Fruit fly (Drosophila melanogaster) whole organism, embryonic: ENCODE data around the gene Usp14.

Experiments used
- B-H1 ChIP-seq: fragments of 200-800 bp; sonication (Bioruptor generic); IDR thresholded peaks from 3 replicates; pipeline ENCODE4 v1.3.6; 2022; ENCODE audit warnings: missing biosample characterization, missing genetic modification characterization
- CG12071 ChIP-seq: fragments of 200-800 bp; sonication (Bioruptor generic); optimal IDR thresholded peaks from 3 replicates; lab custom pipeline; 2018; ENCODE audit warnings: missing biosample characterization, mild to moderate bottlenecking, missing genetic modification characterization
- CG12299 ChIP-seq: fragments of 200-800 bp; sonication (Bioruptor generic); optimal IDR thresholded peaks from 2 replicates; lab custom pipeline; 2018; ENCODE audit warnings: missing biosample characterization, mild to moderate bottlenecking, missing genetic modification characterization
- CG12391 ChIP-seq: fragments of 200-800 bp; sonication (Bioruptor generic); optimal IDR thresholded peaks from 3 replicates; lab custom pipeline; 2018; ENCODE audit warnings: missing biosample characterization, mild to moderate bottlenecking, missing genetic modification characterization, moderate library complexity
- CG13424 ChIP-seq: fragments of 200-800 bp; sonication (Bioruptor generic); optimal IDR thresholded peaks from 2 replicates; lab custom pipeline; 2019; ENCODE audit warnings: missing biosample characterization, mild to moderate bottlenecking, missing genetic modification characterization, moderate library complexity
- CG13775 ChIP-seq: fragments of 200-800 bp; sonication (Bioruptor generic); optimal IDR thresholded peaks from 3 replicates; lab custom pipeline; 2017; ENCODE audit warnings: missing biosample characterization, mild to moderate bottlenecking, missing genetic modification characterization
- CG15011 ChIP-seq: fragments of 200-800 bp; sonication (Bioruptor generic); optimal IDR thresholded peaks from 3 replicates; lab custom pipeline; 2018; ENCODE audit warnings: missing biosample characterization, mild to moderate bottlenecking, missing genetic modification characterization
- CG17568 ChIP-seq: fragments of 200-800 bp; sonication (Bioruptor generic); optimal IDR thresholded peaks from 2 replicates; lab custom pipeline; 2018; ENCODE audit warnings: missing biosample characterization, mild to moderate bottlenecking, missing genetic modification characterization, moderate library complexity
- CG18764 ChIP-seq: fragments of 200-800 bp; sonication (Bioruptor generic); optimal IDR thresholded peaks from 3 replicates; lab custom pipeline; 2016; ENCODE audit warnings: missing biosample characterization, missing genetic modification characterization
- CG2116 ChIP-seq: fragments of 200-800 bp; sonication (Bioruptor generic); optimal IDR thresholded peaks from 3 replicates; lab custom pipeline; 2018; ENCODE audit warnings: missing biosample characterization, mild to moderate bottlenecking, missing genetic modification characterization
- CG2129 ChIP-seq: fragments of 200-800 bp; sonication (Bioruptor generic); IDR thresholded peaks from 2 replicates; pipeline ENCODE4 v1.3.6; 2022; ENCODE audit warnings: missing biosample characterization, missing genetic modification characterization; ENCODE audit not compliant: partially characterized antibody
- CG30020 ChIP-seq: fragments of 200-800 bp; optimal IDR thresholded peaks from 2 replicates; lab custom pipeline; 2019; ENCODE audit warnings: missing biosample characterization, mild to moderate bottlenecking, missing genetic modification characterization, moderate library complexity
- CG4404 ChIP-seq: fragments of 200-800 bp; sonication (Bioruptor generic); IDR thresholded peaks from 2 replicates; pipeline ENCODE4 v1.3.6; 2022; ENCODE audit warnings: missing biosample characterization, missing genetic modification characterization
- CG6254 ChIP-seq: fragments of 200-800 bp; sonication (Bioruptor generic); optimal IDR thresholded peaks from 3 replicates; lab custom pipeline; 2017; ENCODE audit warnings: mild to moderate bottlenecking, missing biosample characterization, missing genetic modification reagents, missing genetic modification characterization
- CG6813 ChIP-seq: fragments of 200-800 bp; sonication (Bioruptor generic); optimal IDR thresholded peaks from 2 replicates; lab custom pipeline; 2017; ENCODE audit warnings: missing biosample characterization, missing genetic modification characterization, mild to moderate bottlenecking, moderate library complexity, missing genetic modification reagents
- CG7745 ChIP-seq: fragments of 200-800 bp; sonication (Bioruptor generic); optimal IDR thresholded peaks from 2 replicates; lab custom pipeline; 2018; ENCODE audit warnings: missing biosample characterization, mild to moderate bottlenecking, missing genetic modification characterization, moderate library complexity
- CG7928 ChIP-seq: fragments of 200-800 bp; sonication (Bioruptor generic); optimal IDR thresholded peaks from 2 replicates; lab custom pipeline; 2017; ENCODE audit warnings: missing biosample characterization, mild to moderate bottlenecking, missing genetic modification characterization
- CG9797 ChIP-seq: fragments of 200-800 bp; sonication (Bioruptor generic); optimal IDR thresholded peaks from 3 replicates; lab custom pipeline; 2018; ENCODE audit warnings: missing biosample characterization, mild to moderate bottlenecking, missing genetic modification characterization
- Dbx ChIP-seq: fragments of 200-800 bp; sonication (Bioruptor generic); IDR thresholded peaks from 3 replicates; pipeline ENCODE4 v1.3.6; 2022; ENCODE audit warnings: missing biosample characterization, missing genetic modification characterization
- Drgx ChIP-seq: fragments of 200-800 bp; sonication (Bioruptor generic); IDR thresholded peaks from 2 replicates; pipeline ENCODE4 v1.3.6; 2022; ENCODE audit warnings: missing biosample characterization, missing genetic modification characterization
- Ets97D ChIP-seq: fragments of 200-800 bp; sonication (Bioruptor generic); optimal IDR thresholded peaks from 3 replicates; lab custom pipeline; 2016; ENCODE audit warnings: missing biosample characterization, missing genetic modification characterization
- HmgD ChIP-seq: fragments of 200-800 bp; sonication (Bioruptor generic); optimal IDR thresholded peaks from 3 replicates; lab custom pipeline; 2016; ENCODE audit warnings: missing biosample characterization, missing genetic modification characterization
- Hmx ChIP-seq: fragments of 200-800 bp; sonication (Bioruptor generic); optimal IDR thresholded peaks from 2 replicates; lab custom pipeline; 2016; ENCODE audit warnings: missing biosample characterization, missing genetic modification characterization
- MESR4 ChIP-seq: fragments of 200-800 bp; sonication (Bioruptor generic); optimal IDR thresholded peaks from 2 replicates; lab custom pipeline; 2018; ENCODE audit warnings: missing biosample characterization, mild to moderate bottlenecking, missing genetic modification characterization, moderate library complexity
- Mes4 ChIP-seq: fragments of 200-800 bp; sonication (Bioruptor generic); optimal IDR thresholded peaks from 2 replicates; lab custom pipeline; 2016; ENCODE audit warnings: missing biosample characterization, missing genetic modification characterization
- NC2α ChIP-seq: fragments of 200-800 bp; sonication (Bioruptor generic); optimal IDR thresholded peaks from 2 replicates; lab custom pipeline; 2016; ENCODE audit warnings: missing biosample characterization, missing genetic modification characterization
- Nf-YA ChIP-seq: fragments of 200-800 bp; sonication (Bioruptor generic); IDR thresholded peaks from 2 replicates; pipeline ENCODE4 v1.3.6; 2022; ENCODE audit warnings: missing biosample characterization, missing genetic modification characterization
- Pdp1 ChIP-seq, 2 experiments: fragments of 200-800 bp; sonication (Bioruptor generic); optimal IDR thresholded peaks; 3 replicates each; lab custom pipeline; 2016; ENCODE audit warnings: missing biosample characterization in 2 of 2, missing genetic modification characterization in 2 of 2, mild to moderate bottlenecking in 1 of 2, moderate library complexity in 1 of 2
- Sry-δ ChIP-seq: fragments of 200-800 bp; sonication (Bioruptor generic); optimal IDR thresholded peaks from 2 replicates; lab custom pipeline; 2016; ENCODE audit warnings: missing biosample characterization, missing genetic modification characterization
- abd-A ChIP-seq: fragments of 200-800 bp; sonication (Bioruptor generic); optimal IDR thresholded peaks from 3 replicates; lab custom pipeline; 2019; ENCODE audit warnings: missing biosample characterization, mild to moderate bottlenecking, missing genetic modification characterization, moderate library complexity
- bigmax ChIP-seq: fragments of 200-800 bp; sonication (Bioruptor generic); optimal IDR thresholded peaks from 2 replicates; lab custom pipeline; 2018; ENCODE audit warnings: missing biosample characterization, mild to moderate bottlenecking, missing genetic modification characterization
- btn ChIP-seq: fragments of 200-800 bp; sonication (Bioruptor generic); optimal IDR thresholded peaks from 2 replicates; lab custom pipeline; 2016; ENCODE audit warnings: missing biosample characterization, missing genetic modification characterization
- dati ChIP-seq: fragments of 200-800 bp; sonication (Bioruptor generic); IDR thresholded peaks from 2 replicates; pipeline ENCODE4 v1.3.6; 2022; ENCODE audit warnings: missing biosample characterization, missing genetic modification characterization
- ems ChIP-seq: fragments of 200-800 bp; sonication (Bioruptor generic); optimal IDR thresholded peaks from 3 replicates; lab custom pipeline; 2016; ENCODE audit warnings: missing biosample characterization, missing genetic modification characterization
- en ChIP-seq: fragments of 200-800 bp; sonication (Bioruptor generic); optimal IDR thresholded peaks from 2 replicates; lab custom pipeline; 2016; ENCODE audit warnings: missing biosample characterization, missing genetic modification characterization
- fd102C ChIP-seq: fragments of 200-800 bp; sonication (Bioruptor generic); optimal IDR thresholded peaks from 2 replicates; lab custom pipeline; 2018; ENCODE audit warnings: missing biosample characterization, mild to moderate bottlenecking, missing genetic modification characterization, moderate library complexity
- fu2 ChIP-seq: fragments of 200-800 bp; sonication (Bioruptor generic); optimal IDR thresholded peaks from 2 replicates; lab custom pipeline; 2016; ENCODE audit warnings: missing biosample characterization, missing genetic modification characterization
- gem ChIP-seq: fragments of 200-800 bp; sonication (Bioruptor generic); optimal IDR thresholded peaks from 2 replicates; lab custom pipeline; 2019; ENCODE audit warnings: missing biosample characterization, mild to moderate bottlenecking, missing genetic modification characterization, moderate library complexity
- gsb-n ChIP-seq: fragments of 200-800 bp; sonication (Bioruptor generic); optimal IDR thresholded peaks from 3 replicates; lab custom pipeline; 2018; ENCODE audit warnings: missing biosample characterization, mild to moderate bottlenecking, missing genetic modification characterization
- jumu ChIP-seq: fragments of 200-800 bp; sonication (Bioruptor generic); optimal IDR thresholded peaks from 3 replicates; lab custom pipeline; 2016; ENCODE audit warnings: missing biosample characterization, missing genetic modification characterization
- kay ChIP-seq: fragments of 200-800 bp; sonication (Bioruptor generic); optimal IDR thresholded peaks from 2 replicates; lab custom pipeline; 2016; ENCODE audit warnings: missing biosample characterization, missing genetic modification characterization
- lmd ChIP-seq: fragments of 200-800 bp; sonication (Bioruptor generic); IDR thresholded peaks from 2 replicates; pipeline ENCODE4 v1.3.6; 2022; ENCODE audit warnings: missing biosample characterization, missing genetic modification characterization
- nerfin-2 ChIP-seq: fragments of 200-800 bp; sonication (Bioruptor generic); IDR thresholded peaks from 2 replicates; pipeline ENCODE4 v1.3.6; 2022; ENCODE audit warnings: missing biosample characterization, missing genetic modification characterization; ENCODE audit not compliant: partially characterized antibody
- oc ChIP-seq: fragments of 200-800 bp; sonication (Bioruptor generic); optimal IDR thresholded peaks from 2 replicates; lab custom pipeline; 2018; ENCODE audit warnings: missing biosample characterization, mild to moderate bottlenecking, missing genetic modification characterization, moderate library complexity
- onecut ChIP-seq: fragments of 200-800 bp; sonication (Bioruptor generic); IDR thresholded peaks from 2 replicates; pipeline ENCODE4 v1.3.6; 2022; ENCODE audit warnings: missing biosample characterization, missing genetic modification characterization
- sima ChIP-seq: fragments of 200-800 bp; sonication (Bioruptor generic); optimal IDR thresholded peaks from 2 replicates; lab custom pipeline; 2016; ENCODE audit warnings: missing biosample characterization, missing genetic modification characterization
- slou ChIP-seq: fragments of 200-800 bp; sonication (Bioruptor generic); optimal IDR thresholded peaks from 3 replicates; lab custom pipeline; 2016; ENCODE audit warnings: missing biosample characterization, missing genetic modification characterization
- stc ChIP-seq: fragments of 200-800 bp; sonication (Bioruptor generic); IDR thresholded peaks from 2 replicates; pipeline ENCODE4 v1.3.6; 2022; ENCODE audit warnings: missing biosample characterization, missing genetic modification characterization
- toy ChIP-seq: fragments of 200-800 bp; sonication (Bioruptor generic); IDR thresholded peaks from 2 replicates; pipeline ENCODE4 v1.3.6; 2022; ENCODE audit warnings: missing biosample characterization, missing genetic modification characterization

Gene Usp14

DNA sequence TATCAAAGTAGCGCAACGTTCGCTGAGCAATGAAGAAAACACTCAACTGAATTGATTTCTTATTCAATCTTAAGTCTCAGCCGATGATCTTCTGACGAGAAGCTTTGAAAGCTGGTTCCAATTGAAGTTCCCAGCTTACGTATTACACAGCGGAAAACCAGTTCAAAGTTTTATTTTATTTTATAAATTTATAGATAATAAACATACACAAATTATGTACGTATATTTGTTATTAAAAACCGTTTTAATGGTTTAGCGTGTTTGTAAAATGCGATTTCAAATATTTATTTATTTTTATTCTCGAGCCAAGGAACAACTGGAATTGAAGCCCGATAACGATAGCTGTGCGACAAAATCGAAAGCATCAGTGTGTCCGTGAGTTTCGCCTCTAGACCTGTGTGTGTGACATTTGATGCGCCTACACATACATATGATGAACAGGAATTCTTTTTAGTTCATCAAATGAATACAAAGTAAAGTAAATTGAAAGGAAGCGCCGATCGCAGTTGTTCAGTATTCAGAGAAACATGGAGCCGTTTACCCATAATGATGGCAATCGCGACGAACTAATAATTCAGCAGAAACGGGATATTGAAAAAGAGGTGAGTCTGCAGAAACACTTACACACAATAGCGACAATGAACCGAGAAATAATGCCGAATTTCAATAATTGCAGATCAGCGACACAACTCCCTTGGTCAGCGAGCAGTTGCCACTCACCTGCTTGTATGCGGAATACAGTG, 7.5 kb downstream of the Usp14 start, which contains the start of the genes CG5390 and CG4968 (continued):
- TF ChIP-seq Hmx (GFP tag; lab: Kevin White, UChicago): no peak
- TF ChIP-seq dati: no peak
- TF ChIP-seq NC2α: no peak
- peak in 1 of 2 experiments; percentile 42 for TF ChIP-seq Pdp1 (GFP tag; optimal IDR thresholded peaks at IDR 0.05; lab: Kevin White, UChicago)
- peak; percentile 34; the same call in 1 of the 3 replicates for TF ChIP-seq B-H1 (GFP tag; lab: Robert Waterston, UW)
- peak; percentile 99 for TF ChIP-seq CG2116 (GFP tag; lab: Kevin White, UChicago)
- TF ChIP-seq CG17568 (GFP tag; lab: Kevin White, UChicago): peak; percentile 57
- peak; percentile 81 for TF ChIP-seq MESR4 (GFP tag; lab: Kevin White, UChicago)
- TF ChIP-seq onecut (GFP tag; lab: Robert Waterston, UW): peak; percentile 44
- TF ChIP-seq nerfin-2: no peak
- no peak for TF ChIP-seq CG18764
- no peak for TF ChIP-seq en (GFP tag; lab: Kevin White, UChicago)
- TF ChIP-seq Ets97D (GFP tag; lab: Kevin White, UChicago): peak; percentile 77
- no peak for TF ChIP-seq jumu (GFP tag; lab: Kevin White, UChicago)
- peak; percentile 73 for TF ChIP-seq CG12299
- peak; percentile 53; the same call in 1 of the 2 replicates for TF ChIP-seq stc (GFP tag; lab: Robert Waterston, UW)
- TF ChIP-seq CG2129 (GFP tag; lab: Robert Waterston, UW): no peak
- no peak for TF ChIP-seq CG9797
- peak; percentile 87 for TF ChIP-seq gem (tag; lab: Kevin White, UChicago)
- TF ChIP-seq CG15011 (GFP tag; lab: Kevin White, UChicago): peak; percentile 30
- no peak for TF ChIP-seq fu2 (GFP tag; lab: Kevin White, UChicago)
- TF ChIP-seq fd102C: no peak
- TF ChIP-seq CG13775 (GFP tag; lab: Kevin White, UChicago): peak; percentile 55
- TF ChIP-seq bigmax (GFP tag; lab: Kevin White, UChicago): no peak
- TF ChIP-seq toy (GFP tag; lab: Robert Waterston, UW): no peak
- peak; percentile 82 for TF ChIP-seq CG13424 (tag; lab: Kevin White, UChicago)
- peak; percentile 59 for TF ChIP-seq CG6254 (GFP tag; lab: Kevin White, UChicago)
- TF ChIP-seq btn: no peak
- no peak for TF ChIP-seq CG7745 (tag; lab: Kevin White, UChicago)
- no peak for TF ChIP-seq Mes4 (GFP tag; lab: Kevin White, UChicago)
- TF ChIP-seq CG12391 (tag; lab: Kevin White, UChicago): peak; percentile 85
- peak; percentile 94 for TF ChIP-seq CG30020 (tag; lab: Kevin White, UChicago)
- peak; percentile 47; the same call in 1 of the 2 replicates for TF ChIP-seq Nf-YA (GFP tag; lab: Robert Waterston, UW)
- peak; percentile 76 for TF ChIP-seq Sry-δ (GFP tag; lab: Kevin White, UChicago)
- no peak for TF ChIP-seq CG6813 (GFP tag; lab: Kevin White, UChicago)
- peak; percentile 33 for TF ChIP-seq kay
- TF ChIP-seq CG4404 (GFP tag; lab: Robert Waterston, UW): no peak
- no peak for TF ChIP-seq oc (tag; lab: Kevin White, UChicago)
- TF ChIP-seq CG12071: no peak
- TF ChIP-seq lmd (GFP tag; lab: Robert Waterston, UW): peak; percentile 66
- no peak for TF ChIP-seq HmgD (GFP tag; lab: Kevin White, UChicago)
- TF ChIP-seq slou (GFP tag; lab: Kevin White, UChicago): peak; percentile 55
- TF ChIP-seq gsb-n (tag; lab: Kevin White, UChicago): no peak
- TF ChIP-seq CG7928: peak; percentile 45
- no peak for TF ChIP-seq abd-A
- TF ChIP-seq ems (GFP tag; lab: Kevin White, UChicago): peak; percentile 3
- peak; percentile 86 for TF ChIP-seq Drgx (GFP tag; lab: Robert Waterston, UW)
- peak; percentile 58; the same call in 1 of the 3 replicates for TF ChIP-seq Dbx (GFP tag; lab: Robert Waterston, UW)
- TF ChIP-seq sima: no peak
